Worm (Caenorhabditis elegans): Measurements from ENCODE around the gene mtm-9.
A peak's percentile ranks its signal among the peaks of the same experiment; 100 is the strongest.

mtm-9 gene

DNA sequence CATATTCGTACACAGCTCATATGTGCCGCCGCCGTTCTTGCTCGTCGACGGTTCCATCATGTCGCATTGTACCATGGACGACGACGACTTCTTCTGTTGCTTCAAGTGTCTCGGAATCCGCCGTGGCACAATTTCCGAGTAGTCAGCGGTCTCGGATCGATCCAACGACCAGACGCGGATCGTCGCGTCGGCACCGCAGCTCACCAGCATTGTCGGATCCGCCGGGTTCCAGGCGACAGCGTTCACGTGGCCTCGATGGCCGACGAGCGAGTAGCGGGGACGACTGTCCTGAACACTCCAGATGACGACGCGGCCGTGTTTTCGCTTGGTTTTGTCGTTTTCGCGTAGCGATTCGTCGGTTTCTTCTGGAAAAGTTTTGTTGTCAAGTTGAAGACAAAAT is 7.0 kb downstream of the mtm-9 start:
- TF ChIP-seq tlp-1 (tag; optimal IDR thresholded peaks at IDR 0.05) (no peak), efl-1 (optimal IDR thresholded peaks at IDR 0.05) (no peak), efl-1 (GFP tag; optimal IDR thresholded peaks at IDR 0.05 in 1 of 2) (peak in 1 of 2 experiments; percentile 67)

ce11 chrV:3756887-3757286 is 13.5 kb downstream of the mtm-9 start, which contains the start of gene gid-7:
gid-7 (minus strand) TSS chrV:3757074.
- TF ChIP-seq jun-1 (tag; optimal IDR thresholded peaks at IDR 0.05) (no peak), swsn-7 (tag; optimal IDR thresholded peaks at IDR 0.05) (peak; percentile 54), fkh-4 (tag; optimal IDR thresholded peaks at IDR 0.05; ENCODE audit: borderline replicate concordance) (no peak), ceh-90 (tag; optimal IDR thresholded peaks at IDR 0.05) (no peak), elt-3 (tag; optimal IDR thresholded peaks at IDR 0.05) (no peak), fkh-8 (tag; optimal IDR thresholded peaks at IDR 0.05) (no peak), aha-1 (tag; optimal IDR thresholded peaks at IDR 0.05) (no peak), nhr-85 (tag) (peak; percentile 66), nhr-76 (tag; optimal IDR thresholded peaks at IDR 0.05) (no peak), ces-1 (GFP tag; optimal IDR thresholded peaks at IDR 0.05) (no peak), nhr-28 (tag; optimal IDR thresholded peaks at IDR 0.05) (no peak), mab-9 (GFP tag; IDR thresholded peaks at IDR 0.05) (no peak), mep-1 (tag; optimal IDR thresholded peaks at IDR 0.05) (peak; percentile 66), egl-13 (tag; optimal IDR thresholded peaks at IDR 0.05) (no peak), egl-27 (tag; optimal IDR thresholded peaks at IDR 0.05) (no peak), sup-37 (GFP tag; optimal IDR thresholded peaks at IDR 0.05) (no peak), snu-23 (GFP tag; optimal IDR thresholded peaks at IDR 0.05) (peak; percentile 67), C04F5.9 (tag; optimal IDR thresholded peaks at IDR 0.05) (no peak), unc-130 (tag; optimal IDR thresholded peaks at IDR 0.05) (no peak), sptf-1 (tag; optimal IDR thresholded peaks at IDR 0.05) (no peak), ceh-8 (GFP tag; optimal IDR thresholded peaks at IDR 0.05) (no peak), skn-1 (tag; optimal IDR thresholded peaks at IDR 0.05) (peak; percentile 17), mef-2 (tag; optimal IDR thresholded peaks at IDR 0.05) (no peak), unc-86 (tag; optimal IDR thresholded peaks at IDR 0.05) (peak; percentile 33), ceh-88 (GFP tag; IDR thresholded peaks at IDR 0.05) (no peak), nhr-19 (GFP tag; conservative IDR thresholded peaks at IDR 0.05) (no peak), tbx-2 (tag; optimal IDR thresholded peaks at IDR 0.05) (peak; percentile 39), ceh-63 (GFP tag; optimal IDR thresholded peaks at IDR 0.05) (no peak), unc-62 (GFP tag; optimal IDR thresholded peaks at IDR 0.05) (no peak), lin-13 (GFP tag; optimal IDR thresholded peaks at IDR 0.05) (no peak), nhr-47 (tag; optimal IDR thresholded peaks at IDR 0.05) (peak; percentile 40), ama-1 (optimal IDR thresholded peaks at IDR 0.05) (no peak), nhr-20 (tag; optimal IDR thresholded peaks at IDR 0.05) (peak; percentile 59), C34B4.2 (tag; optimal IDR thresholded peaks at IDR 0.05) (no peak), vab-15 (tag; optimal IDR thresholded peaks at IDR 0.05) (no peak), lin-35 (GFP tag; optimal IDR thresholded peaks at IDR 0.05) (peak; percentile 56 to 61), nhr-237 (tag; optimal IDR thresholded peaks at IDR 0.05) (no peak), lin-15B (tag; optimal IDR thresholded peaks at IDR 0.05) (no peak), sox-4 (tag; optimal IDR thresholded peaks at IDR 0.05) (no peak), Y116A8C.19 (tag; optimal IDR thresholded peaks at IDR 0.05; ENCODE audit: borderline replicate concordance) (no peak), unc-98 (GFP tag; IDR thresholded peaks at IDR 0.05) (no peak), nhr-12 (tag; optimal IDR thresholded peaks at IDR 0.05) (no peak), fkh-10 (GFP tag; optimal IDR thresholded peaks at IDR 0.05) (no peak), unc-30 (tag; optimal IDR thresholded peaks at IDR 0.05) (no peak), zip-4 (GFP tag; optimal IDR thresholded peaks at IDR 0.05) (no peak), lsy-2 (tag; optimal IDR thresholded peaks at IDR 0.05) (peak; percentile 36 to 45), ztf-11 (tag; optimal IDR thresholded peaks at IDR 0.05) (no peak), efl-1 (optimal IDR thresholded peaks at IDR 0.05) (peak; percentile 75 to 79), efl-1 (GFP tag; optimal IDR thresholded peaks at IDR 0.05 in 1 of 2) (peak; percentile 67 to 96), pax-3 (tag; optimal IDR thresholded peaks at IDR 0.05) (no peak), isw-1 (GFP tag; IDR thresholded peaks at IDR 0.05) (no peak), nhr-90 (tag; optimal IDR thresholded peaks at IDR 0.05; ENCODE audit: poor library complexity) (no peak)
